Fruit fly (Drosophila melanogaster) whole organism: ENCODE measurements around the gene Osi10b.

ENCODE experiments used
- pan ChIP-seq: fragments of >200 bp; optimal IDR thresholded peaks from 2 replicates; lab custom pipeline; 2017
- psq ChIP-seq: fragments of >200 bp; optimal IDR thresholded peaks from 2 replicates; lab custom pipeline; 2017

DNA sequence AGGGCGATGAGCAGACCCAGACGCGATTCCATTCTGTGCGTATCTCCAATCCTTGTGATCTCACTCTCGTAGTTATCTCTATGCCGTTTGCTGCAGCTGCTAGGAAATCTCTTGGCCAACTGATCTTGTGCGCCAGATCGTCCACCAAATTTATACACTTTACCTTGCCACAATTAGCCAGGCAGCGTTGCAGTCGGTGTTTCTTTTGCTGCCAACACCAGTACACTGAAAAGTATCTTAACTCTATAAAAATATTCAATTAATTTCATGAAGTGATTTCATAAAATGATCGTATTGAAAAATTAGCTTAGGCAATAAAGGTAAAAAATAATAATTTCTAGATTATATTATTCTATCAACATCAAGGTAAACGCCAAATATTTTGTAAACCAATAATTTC lies 2.7 kb downstream of the Osi10b start, which contains the start of gene Osi11:
- TF ChIP-seq pan (no peak), psq (lab: Kevin White, UChicago) (no peak)
